Fruit fly (Drosophila melanogaster) whole organism, embryonic: Measurements from ENCODE around the gene ninaE.

Experiments used
- Atf-2 ChIP-seq: fragments of 200-800 bp; sonication (Bioruptor generic); optimal IDR thresholded peaks from 2 replicates; lab custom pipeline; 2016; ENCODE audit warnings: missing biosample characterization, missing genetic modification characterization
- CG10267 ChIP-seq: fragments of 200-800 bp; sonication (Bioruptor generic); optimal IDR thresholded peaks from 2 replicates; lab custom pipeline; 2018; ENCODE audit warnings: missing biosample characterization, mild to moderate bottlenecking, missing genetic modification characterization, moderate library complexity
- CG10959 ChIP-seq: fragments of 200-800 bp; sonication (Bioruptor generic); IDR thresholded peaks from 2 replicates; pipeline ENCODE4 v1.3.6; 2022; ENCODE audit warnings: missing biosample characterization, missing genetic modification characterization
- CG11085 ChIP-seq: fragments of 200-800 bp; sonication (Bioruptor generic); IDR thresholded peaks from 2 replicates; pipeline ENCODE4 v1.3.6; 2022; ENCODE audit warnings: missing biosample characterization, missing genetic modification characterization
- CG11560 ChIP-seq: fragments of 200-800 bp; sonication (Bioruptor generic); IDR thresholded peaks from 3 replicates; pipeline ENCODE4 v1.3.6; 2022; ENCODE audit warnings: missing biosample characterization, missing genetic modification characterization
- CG12219 ChIP-seq: fragments of 200-800 bp; sonication (Bioruptor generic); optimal IDR thresholded peaks from 3 replicates; lab custom pipeline; 2018; ENCODE audit warnings: missing biosample characterization, mild to moderate bottlenecking, missing genetic modification characterization
- CG15269 ChIP-seq: fragments of 200-800 bp; sonication (Bioruptor generic); optimal IDR thresholded peaks from 2 replicates; lab custom pipeline; 2018; ENCODE audit warnings: missing biosample characterization, mild to moderate bottlenecking, missing genetic modification characterization, moderate library complexity
- CG34422 ChIP-seq: fragments of 200-800 bp; sonication (Bioruptor generic); IDR thresholded peaks from 3 replicates; pipeline ENCODE4 v1.3.6; 2022; ENCODE audit warnings: missing biosample characterization, missing genetic modification characterization
- CG6272 ChIP-seq: fragments of 200-800 bp; sonication (Bioruptor generic); IDR thresholded peaks from 2 replicates; pipeline ENCODE4 v1.3.6; 2022; ENCODE audit warnings: missing biosample characterization, missing genetic modification characterization
- CG6654 ChIP-seq: fragments of 200-800 bp; sonication (Bioruptor generic); optimal IDR thresholded peaks from 2 replicates; lab custom pipeline; 2017; ENCODE audit warnings: missing biosample characterization, mild to moderate bottlenecking, missing genetic modification characterization
- CG6683 ChIP-seq: fragments of 200-800 bp; sonication (Bioruptor generic); optimal IDR thresholded peaks from 2 replicates; lab custom pipeline; 2017; ENCODE audit warnings: missing biosample characterization, mild to moderate bottlenecking, missing genetic modification characterization, missing genetic modification reagents
- CG7372 ChIP-seq: fragments of 200-800 bp; sonication (Bioruptor generic); IDR thresholded peaks from 2 replicates; pipeline ENCODE4 v1.3.6; 2022; ENCODE audit warnings: missing biosample characterization, missing genetic modification characterization
- CG7928 ChIP-seq: fragments of 200-800 bp; sonication (Bioruptor generic); optimal IDR thresholded peaks from 2 replicates; lab custom pipeline; 2017; ENCODE audit warnings: missing biosample characterization, mild to moderate bottlenecking, missing genetic modification characterization
- CkIIα-i1 ChIP-seq: fragments of 200-800 bp; sonication (Bioruptor generic); IDR thresholded peaks from 2 replicates; pipeline ENCODE4 v1.3.6; 2022; ENCODE audit warnings: missing biosample characterization, missing genetic modification characterization
- D ChIP-seq, 2 experiments: fragments of 200-800 bp in 1 of 2; fragments of >200 bp in 1 of 2; sonication (Bioruptor generic) in 1 of 2; optimal IDR thresholded peaks; 2 replicates in 1 of 2; 3 replicates in 1 of 2; lab custom pipeline; 2017; ENCODE audit warnings: mild to moderate bottlenecking in 1 of 2, missing biosample characterization in 1 of 2, missing genetic modification characterization in 1 of 2, missing genetic modification reagents in 1 of 2
- Doc2 ChIP-seq: fragments of 200-800 bp; sonication (Bioruptor generic); IDR thresholded peaks from 2 replicates; pipeline ENCODE4 v1.3.6; 2022; ENCODE audit warnings: missing biosample characterization, missing genetic modification characterization
- Fer1 ChIP-seq: fragments of 200-800 bp; sonication (Bioruptor generic); optimal IDR thresholded peaks from 2 replicates; lab custom pipeline; 2017; ENCODE audit warnings: missing biosample characterization, mild to moderate bottlenecking, missing genetic modification characterization
- Fer2 ChIP-seq: fragments of 200-800 bp; sonication (Bioruptor generic); optimal IDR thresholded peaks from 2 replicates; lab custom pipeline; 2018; ENCODE audit warnings: missing biosample characterization, mild to moderate bottlenecking, missing genetic modification characterization, moderate library complexity
- HmgD ChIP-seq: fragments of 200-800 bp; sonication (Bioruptor generic); optimal IDR thresholded peaks from 3 replicates; lab custom pipeline; 2016; ENCODE audit warnings: missing biosample characterization, missing genetic modification characterization
- Hmx ChIP-seq: fragments of 200-800 bp; sonication (Bioruptor generic); optimal IDR thresholded peaks from 2 replicates; lab custom pipeline; 2016; ENCODE audit warnings: missing biosample characterization, missing genetic modification characterization
- Jarid2 ChIP-seq: fragments of 200-800 bp; sonication (Bioruptor generic); optimal IDR thresholded peaks from 3 replicates; lab custom pipeline; 2017; ENCODE audit warnings: mild to moderate bottlenecking, missing biosample characterization, missing genetic modification reagents, missing genetic modification characterization
- Lhr ChIP-seq: fragments of 200-800 bp; sonication (Bioruptor generic); optimal IDR thresholded peaks from 3 replicates; lab custom pipeline; 2017; ENCODE audit warnings: mild to moderate bottlenecking, missing biosample characterization, missing genetic modification reagents, missing genetic modification characterization
- Max ChIP-seq: fragments of 200-800 bp; sonication (Bioruptor generic); optimal IDR thresholded peaks from 2 replicates; lab custom pipeline; 2016; ENCODE audit warnings: missing biosample characterization, mild to moderate bottlenecking, missing genetic modification characterization
- Nf-YB ChIP-seq: fragments of 200-800 bp; sonication (Bioruptor generic); optimal IDR thresholded peaks from 3 replicates; lab custom pipeline; 2019; ENCODE audit warnings: missing biosample characterization, mild to moderate bottlenecking, missing genetic modification characterization, moderate library complexity
- Oli ChIP-seq: fragments of 200-800 bp; sonication (Bioruptor generic); optimal IDR thresholded peaks from 2 replicates; lab custom pipeline; 2018; ENCODE audit warnings: missing biosample characterization, mild to moderate bottlenecking, missing genetic modification characterization, moderate library complexity
- ap ChIP-seq: fragments of 200-800 bp; sonication (Bioruptor generic); IDR thresholded peaks from 2 replicates; pipeline ENCODE4 v1.3.6; 2022; ENCODE audit warnings: missing biosample characterization, missing genetic modification characterization
- ara ChIP-seq: fragments of 200-800 bp; sonication (Bioruptor generic); IDR thresholded peaks from 2 replicates; pipeline ENCODE4 v1.3.6; 2022; ENCODE audit warnings: missing biosample characterization, missing genetic modification characterization
- da ChIP-seq: fragments of 200-800 bp; sonication (Bioruptor generic); optimal IDR thresholded peaks from 2 replicates; lab custom pipeline; 2016; ENCODE audit warnings: missing biosample characterization, missing genetic modification characterization
- dimm ChIP-seq: fragments of 200-800 bp; sonication (Bioruptor generic); IDR thresholded peaks from 2 replicates; pipeline ENCODE4 v1.3.6; 2022; ENCODE audit warnings: missing biosample characterization, missing genetic modification characterization
- dysf ChIP-seq: fragments of 200-800 bp; sonication (Bioruptor generic); IDR thresholded peaks from 3 replicates; pipeline ENCODE4 v1.3.6; 2022; ENCODE audit warnings: missing biosample characterization, missing genetic modification characterization
- esg ChIP-seq: fragments of 200-800 bp; sonication (Bioruptor generic); conservative IDR thresholded peaks from 2 replicates; pipeline ENCODE4 v1.3.6; 2022; ENCODE audit warnings: missing biosample characterization, missing genetic modification characterization
- gfzf ChIP-seq: fragments of 200-800 bp; sonication (Bioruptor generic); optimal IDR thresholded peaks from 2 replicates; lab custom pipeline; 2016; ENCODE audit warnings: missing biosample characterization, mild to moderate bottlenecking, missing genetic modification characterization, moderate library complexity
- ham ChIP-seq: fragments of 200-800 bp; sonication (Bioruptor generic); IDR thresholded peaks from 2 replicates; pipeline ENCODE4 v1.3.6; 2022; ENCODE audit warnings: missing biosample characterization, missing genetic modification characterization
- hb ChIP-seq: fragments of 200-800 bp; sonication (Bioruptor generic); IDR thresholded peaks from 3 replicates; pipeline ENCODE4 v1.3.6; 2022; ENCODE audit warnings: missing biosample characterization, missing genetic modification characterization; ENCODE audit not compliant: partially characterized antibody
- jigr1 ChIP-seq: fragments of 200-800 bp; sonication (Bioruptor generic); IDR thresholded peaks from 3 replicates; pipeline ENCODE4 v1.3.6; 2022; ENCODE audit warnings: missing biosample characterization, missing genetic modification characterization
- mld ChIP-seq: fragments of 200-800 bp; sonication (Bioruptor generic); IDR thresholded peaks from 3 replicates; pipeline ENCODE4 v1.3.6; 2022; ENCODE audit warnings: missing biosample characterization, missing genetic modification characterization; ENCODE audit not compliant: partially characterized antibody
- nerfin-1 ChIP-seq: fragments of 200-800 bp; sonication (Bioruptor generic); optimal IDR thresholded peaks from 3 replicates; lab custom pipeline; 2019; ENCODE audit warnings: missing biosample characterization, mild to moderate bottlenecking, missing genetic modification characterization, moderate library complexity
- nerfin-2 ChIP-seq: fragments of 200-800 bp; sonication (Bioruptor generic); IDR thresholded peaks from 2 replicates; pipeline ENCODE4 v1.3.6; 2022; ENCODE audit warnings: missing biosample characterization, missing genetic modification characterization; ENCODE audit not compliant: partially characterized antibody
- oc ChIP-seq: fragments of 200-800 bp; sonication (Bioruptor generic); optimal IDR thresholded peaks from 2 replicates; lab custom pipeline; 2018; ENCODE audit warnings: missing biosample characterization, mild to moderate bottlenecking, missing genetic modification characterization, moderate library complexity
- p53 ChIP-seq: fragments of 200-800 bp; sonication (Bioruptor generic); optimal IDR thresholded peaks from 2 replicates; lab custom pipeline; 2016; ENCODE audit warnings: missing biosample characterization, missing genetic modification characterization
- pb ChIP-seq: fragments of 200-800 bp; sonication (Bioruptor generic); optimal IDR thresholded peaks from 3 replicates; lab custom pipeline; 2016; ENCODE audit warnings: missing biosample characterization, missing genetic modification characterization
- pros ChIP-seq: fragments of 200-800 bp; sonication (Bioruptor generic); optimal IDR thresholded peaks from 3 replicates; lab custom pipeline; 2019; ENCODE audit warnings: missing biosample characterization, mild to moderate bottlenecking, missing genetic modification characterization, moderate library complexity
- sim ChIP-seq: fragments of 200-800 bp; sonication (Bioruptor generic); IDR thresholded peaks from 2 replicates; pipeline ENCODE4 v1.3.6; 2022; ENCODE audit warnings: missing biosample characterization, missing genetic modification characterization
- sisA ChIP-seq: fragments of 200-800 bp; sonication (Bioruptor generic); IDR thresholded peaks from 2 replicates; pipeline ENCODE4 v1.3.6; 2022; ENCODE audit warnings: missing biosample characterization, missing genetic modification characterization
- sqz ChIP-seq: fragments of 200-800 bp; sonication (Bioruptor generic); optimal IDR thresholded peaks from 3 replicates; lab custom pipeline; 2018; ENCODE audit warnings: missing biosample characterization, mild to moderate bottlenecking, missing genetic modification characterization
- stc ChIP-seq: fragments of 200-800 bp; sonication (Bioruptor generic); IDR thresholded peaks from 2 replicates; pipeline ENCODE4 v1.3.6; 2022; ENCODE audit warnings: missing biosample characterization, missing genetic modification characterization
- tap ChIP-seq: fragments of 200-800 bp; optimal IDR thresholded peaks from 3 replicates; lab custom pipeline; 2019; ENCODE audit warnings: missing biosample characterization, mild to moderate bottlenecking, missing genetic modification characterization, moderate library complexity
- tgo ChIP-seq: fragments of 200-800 bp; sonication (Bioruptor generic); IDR thresholded peaks from 3 replicates; pipeline ENCODE4 v1.3.6; 2022; ENCODE audit warnings: missing biosample characterization, missing genetic modification characterization
- unpg ChIP-seq: fragments of 200-800 bp; sonication (Bioruptor generic); optimal IDR thresholded peaks from 3 replicates; lab custom pipeline; 2018; ENCODE audit warnings: missing biosample characterization, mild to moderate bottlenecking, missing genetic modification characterization, moderate library complexity
- wek ChIP-seq: fragments of 200-800 bp; sonication (Bioruptor generic); optimal IDR thresholded peaks from 3 replicates; lab custom pipeline; 2018; ENCODE audit warnings: missing biosample characterization, mild to moderate bottlenecking, missing genetic modification characterization, moderate library complexity
- wor ChIP-seq: fragments of 200-800 bp; sonication (Bioruptor generic); IDR thresholded peaks from 2 replicates; pipeline ENCODE4 v1.3.6; 2022; ENCODE audit warnings: missing biosample characterization, missing genetic modification characterization

ninaE gene

dm6 chr3R:19902328-19902727 is 14.3 kb upstream of the ninaE start (continued):
- TF ChIP-seq Fer2 (tag; lab: Kevin White, UChicago) (no peak), CG10959 (GFP tag; lab: Robert Waterston, UW) (no peak), sim (GFP tag; lab: Robert Waterston, UW) (no peak), ap (GFP tag; lab: Robert Waterston, UW) (no peak), hb (GFP tag; lab: Robert Waterston, UW) (no peak), tgo (GFP tag; lab: Robert Waterston, UW) (peak; percentile 19; the same call in 1 of the 3 replicates), sisA (GFP tag; lab: Robert Waterston, UW) (no peak), wek (no peak), Hmx (no peak), Fer1 (GFP tag; lab: Kevin White, UChicago) (peak; percentile 43), Jarid2 (no peak), wor (GFP tag; lab: Robert Waterston, UW) (no peak), stc (GFP tag; lab: Robert Waterston, UW) (no peak), sqz (no peak), CG34422 (GFP tag; lab: Robert Waterston, UW) (no peak), D (optimal IDR thresholded peaks at IDR 0.05; lab: Kevin White, UChicago) (no peak), D (GFP tag; optimal IDR thresholded peaks at IDR 0.05; lab: Kevin White, UChicago) (no peak), Doc2 (no peak), CkIIα-i1 (GFP tag; lab: Robert Waterston, UW) (no peak), dimm (GFP tag; lab: Robert Waterston, UW) (no peak), CG6654 (no peak), CG7928 (GFP tag; lab: Kevin White, UChicago) (no peak), CG6272 (GFP tag; lab: Robert Waterston, UW) (no peak), oc (tag; lab: Kevin White, UChicago) (no peak), jigr1 (GFP tag; lab: Robert Waterston, UW) (no peak), ara (GFP tag; lab: Robert Waterston, UW) (no peak), esg (no peak), Atf-2 (GFP tag; lab: Kevin White, UChicago) (no peak), pb (GFP tag; lab: Kevin White, UChicago) (no peak), CG10267 (tag; lab: Kevin White, UChicago) (no peak), CG15269 (tag; lab: Kevin White, UChicago) (peak; percentile 64), unpg (GFP tag; lab: Kevin White, UChicago) (no peak), Lhr (GFP tag; lab: Kevin White, UChicago) (no peak), Max (no peak), da (GFP tag; lab: Kevin White, UChicago) (no peak), nerfin-2 (GFP tag; lab: Robert Waterston, UW) (no peak), CG11085 (GFP tag; lab: Robert Waterston, UW) (no peak), gfzf (no peak), dysf (GFP tag; lab: Robert Waterston, UW) (peak; percentile 38; the same call in 2 of the 3 replicates), CG7372 (GFP tag; lab: Robert Waterston, UW) (no peak), CG12219 (GFP tag; lab: Kevin White, UChicago) (no peak), CG11560 (tag; lab: Robert Waterston, UW) (0 out of 3 replicates have a peak, but pooled peaks have one; percentile 12), Oli (tag; lab: Kevin White, UChicago) (no peak), HmgD (no peak), nerfin-1 (tag; lab: Kevin White, UChicago) (no peak), p53 (GFP tag; lab: Kevin White, UChicago) (no peak), tap (no peak), CG6683 (GFP tag; lab: Kevin White, UChicago) (no peak), mld (GFP tag; lab: Robert Waterston, UW) (no peak), pros (GFP tag; lab: Kevin White, UChicago) (no peak), ham (no peak), Nf-YB (GFP tag; lab: Kevin White, UChicago) (no peak)
